Worm (Caenorhabditis elegans): ENCODE results near the gene C08B11.9.

The C08B11.9 gene

ce11 chrII:7990192-7990591 is 47.8 kb downstream of the C08B11.9 start:
- TF ChIP-seq aha-1 (tag) = peak; percentile 2
- TF ChIP-seq madf-5 (GFP tag; IDR thresholded peaks at IDR 0.05) = no peak
- TF ChIP-seq fkh-10 (GFP tag; optimal IDR thresholded peaks at IDR 0.05) = peak; percentile 79
- TF ChIP-seq ceh-44 (GFP tag; IDR thresholded peaks at IDR 0.05) = no peak
- TF ChIP-seq ces-1 (GFP tag; optimal IDR thresholded peaks at IDR 0.05) = peak; percentile 37
